Worm (Caenorhabditis elegans) whole organism, L4 larva: ENCODE results near the gene F29B9.7.

Experiments
- D1046.2 ChIP-seq: fragments of 200-800 bp; sonication (Bioruptor generic); IDR thresholded peaks from 2 replicates; pipeline ENCODE4 v1.3.6; 2022; ENCODE audit warnings: missing genetic modification characterization, missing compliant biosample characterization
- F10B5.3 ChIP-seq: sonication (generic microtip); optimal IDR thresholded peaks from 2 replicates; lab custom pipeline; 2016; ENCODE audit warnings: mild to moderate bottlenecking, missing genetic modification characterization, missing compliant biosample characterization
- F26F4.8 ChIP-seq: fragments of 200-800 bp; sonication (Bioruptor generic); conservative IDR thresholded peaks from 2 replicates; pipeline ENCODE4 v1.3.6; 2022; ENCODE audit warnings: missing genetic modification characterization, missing compliant biosample characterization
- F37D6.2 ChIP-seq: sonication (generic microtip); optimal IDR thresholded peaks from 2 replicates; lab custom pipeline; 2016; ENCODE audit warnings: mild to moderate bottlenecking, missing genetic modification characterization, missing compliant biosample characterization
- F49E8.2 ChIP-seq: sonication (generic microtip); optimal IDR thresholded peaks from 2 replicates; lab custom pipeline; 2016; ENCODE audit warnings: missing compliant biosample characterization, mild to moderate bottlenecking, missing genetic modification characterization, borderline replicate concordance
- Y5F2A.4 ChIP-seq: fragments of 200-800 bp; sonication (Bioruptor generic); optimal IDR thresholded peaks from 2 replicates; lab custom pipeline; 2018; ENCODE audit warnings: mild to moderate bottlenecking, missing genetic modification characterization, missing compliant biosample characterization
- ZK337.2 ChIP-seq: fragments of 200-800 bp; sonication (Bioruptor generic); IDR thresholded peaks from 2 replicates; pipeline ENCODE4 v1.3.6; 2022; ENCODE audit warnings: missing genetic modification reagents, missing genetic modification characterization, missing compliant biosample characterization
- aly-2 ChIP-seq: sonication (generic microtip); optimal IDR thresholded peaks from 2 replicates; lab custom pipeline; 2018; ENCODE audit warnings: missing biosample characterization, missing genetic modification characterization
- arid-1 ChIP-seq: fragments of 200-800 bp; sonication (Bioruptor generic); conservative IDR thresholded peaks from 2 replicates; pipeline ENCODE4 v1.3.6; 2022; ENCODE audit warnings: missing genetic modification reagents, missing genetic modification characterization, missing compliant biosample characterization
- ceh-44 ChIP-seq: fragments of 200-800 bp; sonication (Bioruptor generic); IDR thresholded peaks from 2 replicates; pipeline ENCODE4 v1.3.6; 2022; ENCODE audit warnings: missing genetic modification reagents, missing genetic modification characterization, missing compliant biosample characterization
- ceh-62 ChIP-seq: sonication (generic microtip); optimal IDR thresholded peaks from 2 replicates; lab custom pipeline; 2017; ENCODE audit warnings: missing biosample characterization, missing genetic modification characterization
- ces-1 ChIP-seq: fragments of 150-350 bp; sonication (generic microtip); optimal IDR thresholded peaks from 4 replicates; lab custom pipeline; 2014; ENCODE audit warnings: missing biosample characterization, missing genetic modification reagents, missing genetic modification characterization
- daf-19 ChIP-seq: fragments of 200-800 bp; sonication (Bioruptor generic); conservative IDR thresholded peaks from 2 replicates; pipeline ENCODE4 v1.3.6; 2022; ENCODE audit warnings: missing genetic modification characterization, missing compliant biosample characterization
- duxl-1 ChIP-seq: sonication (generic microtip); optimal IDR thresholded peaks from 2 replicates; lab custom pipeline; 2016; ENCODE audit warnings: mild to moderate bottlenecking, missing genetic modification characterization, moderate library complexity, missing compliant biosample characterization; ENCODE audit not compliant: poor library complexity
- dve-1 ChIP-seq: sonication (generic microtip); optimal IDR thresholded peaks from 2 replicates; lab custom pipeline; 2017; ENCODE audit warnings: antibody characterized with exemption, mild to moderate bottlenecking, missing genetic modification characterization, missing compliant biosample characterization; ENCODE audit not compliant: insufficient read depth
- hlh-11 ChIP-seq: fragments of 200-800 bp; sonication (Bioruptor generic); optimal IDR thresholded peaks from 2 replicates; lab custom pipeline; 2018; ENCODE audit warnings: mild to moderate bottlenecking, missing genetic modification characterization, missing compliant biosample characterization
- hmg-1.1 ChIP-seq: fragments of 200-800 bp; sonication (Bioruptor generic); IDR thresholded peaks from 2 replicates; pipeline ENCODE4 v1.3.6; 2022; ENCODE audit warnings: missing genetic modification reagents, missing genetic modification characterization, missing compliant biosample characterization
- jun-1 ChIP-seq: fragments of 150-350 bp; optimal IDR thresholded peaks from 2 replicates; lab custom pipeline; 2014; ENCODE audit warnings: missing biosample characterization, missing genetic modification reagents, missing genetic modification characterization
- lin-1 ChIP-seq: fragments of 200-800 bp; sonication (Bioruptor generic); IDR thresholded peaks from 2 replicates; pipeline ENCODE4 v1.3.6; 2022; ENCODE audit warnings: missing genetic modification reagents, missing genetic modification characterization, missing compliant biosample characterization
- lin-13 ChIP-seq: fragments of 150-350 bp; optimal IDR thresholded peaks from 2 replicates; lab custom pipeline; 2014; ENCODE audit warnings: missing biosample characterization, missing genetic modification reagents, missing genetic modification characterization
- lin-38 ChIP-seq: fragments of 200-800 bp; sonication (Bioruptor generic); IDR thresholded peaks from 2 replicates; pipeline ENCODE4 v1.3.6; 2022; ENCODE audit warnings: missing genetic modification reagents, missing genetic modification characterization, missing compliant biosample characterization
- lir-3 ChIP-seq: sonication (generic microtip); optimal IDR thresholded peaks from 2 replicates; lab custom pipeline; 2016; ENCODE audit warnings: mild to moderate bottlenecking, missing genetic modification characterization, missing compliant biosample characterization
- lsy-2 ChIP-seq, 2 experiments: fragments of 150-350 bp in 1 of 2; sonication (generic microtip) in 1 of 2; optimal IDR thresholded peaks; 2 replicates each; lab custom pipeline; 2014 to 2017; ENCODE audit warnings: missing biosample characterization in 2 of 2, missing genetic modification characterization in 2 of 2
- mdl-1 ChIP-seq, 2 experiments: fragments of 150-350 bp in 1 of 2; sonication (generic microtip) in 1 of 2; optimal IDR thresholded peaks; 2 replicates each; lab custom pipeline; 2014 to 2017; ENCODE audit warnings: missing biosample characterization in 2 of 2, missing genetic modification characterization in 2 of 2
- mxl-3 ChIP-seq: fragments of 200-800 bp; sonication (Bioruptor generic); optimal IDR thresholded peaks from 2 replicates; lab custom pipeline; 2018; ENCODE audit warnings: mild to moderate bottlenecking, missing genetic modification characterization, missing compliant biosample characterization
- nhr-10 ChIP-seq: fragments of 150-350 bp; optimal IDR thresholded peaks from 2 replicates; lab custom pipeline; 2014; ENCODE audit warnings: missing biosample characterization, missing genetic modification characterization
- nhr-102 ChIP-seq: sonication (generic microtip); optimal IDR thresholded peaks from 2 replicates; lab custom pipeline; 2016; ENCODE audit warnings: mild to moderate bottlenecking, missing genetic modification characterization, moderate library complexity, missing compliant biosample characterization
- nhr-11 ChIP-seq: fragments of 150-350 bp; optimal IDR thresholded peaks from 2 replicates; lab custom pipeline; 2014; ENCODE audit warnings: missing biosample characterization, missing genetic modification characterization
- nhr-111 ChIP-seq: fragments of 200-800 bp; sonication (Bioruptor generic); optimal IDR thresholded peaks from 2 replicates; lab custom pipeline; 2018; ENCODE audit warnings: mild to moderate bottlenecking, missing genetic modification characterization, missing compliant biosample characterization
- nhr-237 ChIP-seq: sonication (generic microtip); optimal IDR thresholded peaks from 2 replicates; lab custom pipeline; 2017; ENCODE audit warnings: missing biosample characterization, missing genetic modification characterization
- nhr-25 ChIP-seq: sonication (generic microtip); optimal IDR thresholded peaks from 2 replicates; lab custom pipeline; 2017; ENCODE audit warnings: missing genetic modification characterization, mild to moderate bottlenecking, missing compliant biosample characterization, antibody characterized with exemption, moderate library complexity, borderline replicate concordance; ENCODE audit not compliant: insufficient read depth
- nhr-41 ChIP-seq: fragments of 200-800 bp; sonication (Bioruptor generic); IDR thresholded peaks from 2 replicates; pipeline ENCODE4 v1.3.6; 2022; ENCODE audit warnings: missing genetic modification reagents, missing genetic modification characterization, missing compliant biosample characterization
- nhr-48 ChIP-seq: sonication (generic microtip); optimal IDR thresholded peaks from 2 replicates; lab custom pipeline; 2016; ENCODE audit warnings: mild to moderate bottlenecking, missing genetic modification characterization, missing compliant biosample characterization
- nhr-76 ChIP-seq: fragments of 150-350 bp; optimal IDR thresholded peaks from 2 replicates; lab custom pipeline; 2014; ENCODE audit warnings: missing biosample characterization, missing genetic modification characterization
- nhr-77 ChIP-seq: fragments of 150-350 bp; optimal IDR thresholded peaks from 2 replicates; lab custom pipeline; 2014; ENCODE audit warnings: missing biosample characterization, missing genetic modification characterization
- pha-4 ChIP-seq, 2 experiments: fragments of 150-350 bp in 1 of 2; fragments of 200-800 bp in 1 of 2; sonication (Bioruptor generic) in 1 of 2; IDR thresholded peaks in 1 of 2; optimal IDR thresholded peaks in 1 of 2; 2 replicates each; pipeline versions ENCODE4 v1.3.6 to Lab custom; 2014 to 2022; ENCODE audit warnings: missing genetic modification characterization in 2 of 2, missing genetic modification reagents in 2 of 2, missing biosample characterization in 1 of 2, missing compliant biosample characterization in 1 of 2
- php-3 ChIP-seq: fragments of 200-800 bp; sonication (Bioruptor generic); IDR thresholded peaks from 2 replicates; pipeline ENCODE4 v1.3.6; 2022; ENCODE audit warnings: missing genetic modification reagents, missing genetic modification characterization, missing compliant biosample characterization
- pqm-1 ChIP-seq: sonication (generic microtip); optimal IDR thresholded peaks from 2 replicates; lab custom pipeline; 2017; ENCODE audit warnings: missing biosample characterization, missing genetic modification characterization
- saeg-2 ChIP-seq: fragments of 200-800 bp; sonication (Bioruptor generic); IDR thresholded peaks from 2 replicates; pipeline ENCODE4 v1.3.6; 2022; ENCODE audit warnings: missing genetic modification reagents, missing genetic modification characterization, missing compliant biosample characterization
- sdz-12 ChIP-seq: fragments of 200-800 bp; sonication (Bioruptor generic); optimal IDR thresholded peaks from 2 replicates; lab custom pipeline; 2018; ENCODE audit warnings: mild to moderate bottlenecking, missing genetic modification characterization, missing compliant biosample characterization
- set-16 ChIP-seq: fragments of 200-800 bp; sonication (Bioruptor generic); IDR thresholded peaks from 2 replicates; pipeline ENCODE4 v1.3.6; 2022; ENCODE audit warnings: missing genetic modification reagents, missing genetic modification characterization, missing compliant biosample characterization
- skn-1 ChIP-seq: fragments of 150-350 bp; optimal IDR thresholded peaks from 2 replicates; lab custom pipeline; 2014; ENCODE audit warnings: missing biosample characterization, missing genetic modification characterization
- snpc-4 ChIP-seq: fragments of 150-350 bp; optimal IDR thresholded peaks from 2 replicates; lab custom pipeline; 2014; ENCODE audit warnings: missing biosample characterization, missing genetic modification characterization
- spr-1 ChIP-seq: sonication (generic microtip); optimal IDR thresholded peaks from 2 replicates; lab custom pipeline; 2016; ENCODE audit warnings: mild to moderate bottlenecking, missing genetic modification characterization, missing compliant biosample characterization
- tra-1 ChIP-seq: fragments of 200-800 bp; sonication (Bioruptor generic); IDR thresholded peaks from 2 replicates; pipeline ENCODE4 v1.3.6; 2022; ENCODE audit warnings: missing genetic modification reagents, missing genetic modification characterization, missing compliant biosample characterization
- unc-39 ChIP-seq: sonication (generic microtip); optimal IDR thresholded peaks from 2 replicates; lab custom pipeline; 2017; ENCODE audit warnings: missing biosample characterization, missing genetic modification characterization
- vab-7 ChIP-seq: fragments of 200-800 bp; sonication (Bioruptor generic); IDR thresholded peaks from 2 replicates; pipeline ENCODE4 v1.3.6; 2022; ENCODE audit warnings: missing genetic modification reagents, missing genetic modification characterization, missing compliant biosample characterization
- zag-1 ChIP-seq: fragments of 150-350 bp; optimal IDR thresholded peaks from 2 replicates; lab custom pipeline; 2014; ENCODE audit warnings: missing biosample characterization, missing genetic modification characterization
- zfp-2 ChIP-seq: sonication (generic microtip); optimal IDR thresholded peaks from 2 replicates; lab custom pipeline; 2016; ENCODE audit warnings: mild to moderate bottlenecking, missing genetic modification characterization, missing compliant biosample characterization
- zip-11 ChIP-seq: fragments of 200-800 bp; sonication (Bioruptor generic); IDR thresholded peaks from 2 replicates; pipeline ENCODE4 v1.3.6; 2022; ENCODE audit warnings: missing genetic modification characterization, missing compliant biosample characterization
- ztf-11 ChIP-seq: fragments of 150-350 bp; optimal IDR thresholded peaks from 2 replicates; lab custom pipeline; 2014; ENCODE audit warnings: missing biosample characterization, missing genetic modification characterization

The F29B9.7 gene

ce11 chrIV:4650624-4651094 lies 1.1 kb downstream of the F29B9.7 start, which contains the start of gene ubc-9:
TSS of gene ubc-9 (plus strand) at chrIV:4651044.
- TF ChIP-seq sdz-12 (GFP tag; lab: Kevin White, UChicago), result no peak
- TF ChIP-seq lin-38 (GFP tag; lab: Robert Waterston, UW), result peak; percentile 83
- peak; percentile 49 for TF ChIP-seq F37D6.2 (tag; lab: Kevin White, UChicago)
- no peak for TF ChIP-seq ceh-44 (GFP tag; lab: Robert Waterston, UW)
- TF ChIP-seq ceh-62 (tag; lab: Kevin White, UChicago), result no peak
- no peak for TF ChIP-seq tra-1 (GFP tag; lab: Robert Waterston, UW)
- no peak for TF ChIP-seq set-16 (GFP tag; lab: Robert Waterston, UW)
- TF ChIP-seq dve-1 (tag; lab: Kevin White, UChicago), result peak; percentile 71
- TF ChIP-seq lsy-2 (tag; optimal IDR thresholded peaks at IDR 0.05; lab: Kevin White, UChicago), result peak; percentile 33 to 81
- no peak for TF ChIP-seq F10B5.3 (tag; lab: Kevin White, UChicago)
- no peak for TF ChIP-seq nhr-237 (tag; lab: Kevin White, UChicago)
- TF ChIP-seq saeg-2 (GFP tag; lab: Robert Waterston, UW), result no peak
- TF ChIP-seq zip-11, result no peak
- no peak for TF ChIP-seq nhr-10 (tag; lab: Kevin White, UChicago)
- no peak for TF ChIP-seq D1046.2 (GFP tag; lab: Robert Waterston, UW)
- no peak for TF ChIP-seq ces-1 (GFP tag; lab: Kevin White, UChicago)
- no peak for TF ChIP-seq nhr-76 (tag; lab: Kevin White, UChicago)
- no peak for TF ChIP-seq ztf-11 (tag; lab: Kevin White, UChicago)
- TF ChIP-seq spr-1 (tag; lab: Kevin White, UChicago), result peak; percentile 61
- 0 out of 2 replicates have a peak, but pooled peaks have one; percentile 13 for TF ChIP-seq lin-1 (GFP tag; lab: Robert Waterston, UW)
- no peak for TF ChIP-seq lir-3 (tag; lab: Kevin White, UChicago)
- no peak for TF ChIP-seq skn-1
- no peak for TF ChIP-seq nhr-41 (GFP tag; lab: Robert Waterston, UW)
- TF ChIP-seq php-3 (GFP tag; lab: Robert Waterston, UW), result no peak
- TF ChIP-seq nhr-25 (tag; lab: Kevin White, UChicago), result no peak
- TF ChIP-seq hmg-1.1, result peak; percentile 80
- no peak; the same call in 1 of the 2 replicates for TF ChIP-seq pha-4 (GFP tag; IDR thresholded peaks at IDR 0.05; lab: Robert Waterston, UW)
- no peak for TF ChIP-seq pha-4 (tag; optimal IDR thresholded peaks at IDR 0.05; lab: Kevin White, UChicago)
- TF ChIP-seq jun-1, result no peak
- TF ChIP-seq nhr-111 (GFP tag; lab: Kevin White, UChicago), result no peak
- TF ChIP-seq pqm-1, result peak; percentile 40
- peak; percentile 40 for TF ChIP-seq nhr-102 (tag; lab: Kevin White, UChicago)
- peak; percentile 32; the same call in 1 of the 2 replicates for TF ChIP-seq arid-1 (GFP tag; lab: Robert Waterston, UW)
- TF ChIP-seq unc-39 (tag; lab: Kevin White, UChicago), result no peak
- no peak for TF ChIP-seq F26F4.8 (GFP tag; lab: Robert Waterston, UW)
- TF ChIP-seq mxl-3 (GFP tag; lab: Kevin White, UChicago), result peak; percentile 47
- no peak for TF ChIP-seq nhr-48 (tag; lab: Kevin White, UChicago)
- no peak for TF ChIP-seq aly-2 (tag; lab: Kevin White, UChicago)
- TF ChIP-seq lin-13 (GFP tag; lab: Kevin White, UChicago), result peak; percentile 92
- TF ChIP-seq zfp-2 (tag; lab: Kevin White, UChicago), result no peak
- TF ChIP-seq hlh-11 (tag; lab: Kevin White, UChicago), result peak; percentile 74
- peak; percentile 47 for TF ChIP-seq nhr-77 (tag; lab: Kevin White, UChicago)
- 0 out of 2 replicates have a peak, but pooled peaks have one; percentile 31 for TF ChIP-seq vab-7 (GFP tag; lab: Robert Waterston, UW)
- TF ChIP-seq mdl-1 (tag; optimal IDR thresholded peaks at IDR 0.05; lab: Kevin White, UChicago), result no peak
- TF ChIP-seq daf-19 (GFP tag; lab: Robert Waterston, UW), result no peak
- TF ChIP-seq nhr-11 (tag; lab: Kevin White, UChicago), result peak; percentile 48
- no peak for TF ChIP-seq snpc-4 (tag; lab: Kevin White, UChicago)
- peak; percentile 31 for TF ChIP-seq duxl-1
- TF ChIP-seq zag-1, result no peak
- peak; percentile 35 for TF ChIP-seq F49E8.2 (tag; lab: Kevin White, UChicago)
- TF ChIP-seq ZK337.2 (GFP tag; lab: Robert Waterston, UW), result no peak
- TF ChIP-seq Y5F2A.4 (GFP tag; lab: Kevin White, UChicago), result no peak
